Fruit fly (Drosophila melanogaster) whole organism, embryonic: Measurements from ENCODE around the gene Pmm2.

ENCODE experiments used
- B-H1 ChIP-seq: fragments of 200-800 bp; sonication (Bioruptor generic); IDR thresholded peaks from 3 replicates; pipeline ENCODE4 v1.3.6; 2022; ENCODE audit warnings: missing biosample characterization, missing genetic modification characterization
- Bgb ChIP-seq: fragments of 200-800 bp; sonication (Bioruptor generic); IDR thresholded peaks from 2 replicates; pipeline ENCODE4 v1.3.6; 2022; ENCODE audit warnings: missing biosample characterization, missing genetic modification characterization; ENCODE audit not compliant: partially characterized antibody
- CG11560 ChIP-seq: fragments of 200-800 bp; sonication (Bioruptor generic); IDR thresholded peaks from 3 replicates; pipeline ENCODE4 v1.3.6; 2022; ENCODE audit warnings: missing biosample characterization, missing genetic modification characterization
- CG11696 ChIP-seq: fragments of 200-800 bp; sonication (Bioruptor generic); IDR thresholded peaks from 2 replicates; pipeline ENCODE4 v1.3.6; 2022; ENCODE audit warnings: missing biosample characterization, missing genetic modification characterization
- CG15073 ChIP-seq: fragments of 200-800 bp; sonication (Bioruptor generic); optimal IDR thresholded peaks from 2 replicates; lab custom pipeline; 2016; ENCODE audit warnings: missing biosample characterization, missing genetic modification characterization
- CG15269 ChIP-seq: fragments of 200-800 bp; sonication (Bioruptor generic); optimal IDR thresholded peaks from 2 replicates; lab custom pipeline; 2018; ENCODE audit warnings: missing biosample characterization, mild to moderate bottlenecking, missing genetic modification characterization, moderate library complexity
- CG16779 ChIP-seq: fragments of 200-800 bp; sonication (Bioruptor generic); IDR thresholded peaks from 2 replicates; pipeline ENCODE4 v1.3.6; 2022; ENCODE audit warnings: missing biosample characterization, missing genetic modification characterization
- CG17385 ChIP-seq: fragments of 200-800 bp; sonication (Bioruptor generic); optimal IDR thresholded peaks from 3 replicates; lab custom pipeline; 2018; ENCODE audit warnings: missing biosample characterization, mild to moderate bottlenecking, missing genetic modification characterization
- CG30403 ChIP-seq: fragments of 200-800 bp; sonication (Bioruptor generic); optimal IDR thresholded peaks from 3 replicates; lab custom pipeline; 2016; ENCODE audit warnings: missing biosample characterization, missing genetic modification characterization
- CG31365 ChIP-seq: fragments of 200-800 bp; sonication (Bioruptor generic); optimal IDR thresholded peaks from 2 replicates; lab custom pipeline; 2018; ENCODE audit warnings: missing biosample characterization, mild to moderate bottlenecking, missing genetic modification characterization
- CG31441 ChIP-seq: fragments of 200-800 bp; sonication (Bioruptor generic); IDR thresholded peaks from 2 replicates; pipeline ENCODE4 v1.3.6; 2022; ENCODE audit warnings: missing biosample characterization, missing genetic modification characterization
- CG34224 ChIP-seq: fragments of 200-800 bp; sonication (Bioruptor generic); IDR thresholded peaks from 3 replicates; pipeline ENCODE4 v1.3.6; 2022; ENCODE audit warnings: missing biosample characterization, missing genetic modification characterization; ENCODE audit not compliant: partially characterized antibody
- CG34376 ChIP-seq: fragments of 200-800 bp; sonication (Bioruptor generic); optimal IDR thresholded peaks from 2 replicates; lab custom pipeline; 2018; ENCODE audit warnings: missing biosample characterization, mild to moderate bottlenecking, missing genetic modification characterization
- CG3838 ChIP-seq: fragments of 200-800 bp; sonication (Bioruptor generic); optimal IDR thresholded peaks from 3 replicates; lab custom pipeline; 2016; ENCODE audit warnings: missing biosample characterization, missing genetic modification characterization
- CG4424 ChIP-seq: fragments of 200-800 bp; sonication (Bioruptor generic); optimal IDR thresholded peaks from 3 replicates; lab custom pipeline; 2016; ENCODE audit warnings: missing biosample characterization, missing genetic modification characterization
- CG6175 ChIP-seq: fragments of 200-800 bp; sonication (Bioruptor generic); IDR thresholded peaks from 3 replicates; pipeline ENCODE4 v1.3.6; 2022; ENCODE audit warnings: missing biosample characterization, missing genetic modification characterization
- CG8944 ChIP-seq: fragments of 200-800 bp; sonication (Bioruptor generic); optimal IDR thresholded peaks from 3 replicates; lab custom pipeline; 2016; ENCODE audit warnings: missing biosample characterization, missing genetic modification characterization
- CG9215 ChIP-seq: fragments of 200-800 bp; sonication (Bioruptor generic); IDR thresholded peaks from 2 replicates; pipeline ENCODE4 v1.3.6; 2022; ENCODE audit warnings: missing biosample characterization, missing genetic modification characterization
- Dad ChIP-seq: fragments of 200-800 bp; sonication (Bioruptor generic); optimal IDR thresholded peaks from 3 replicates; lab custom pipeline; 2016; ENCODE audit warnings: missing biosample characterization, missing genetic modification characterization
- Dfd ChIP-seq, 2 experiments: fragments of >200 bp; optimal IDR thresholded peaks; 2 replicates each; lab custom pipeline; 2017; ENCODE audit warnings: missing biosample characterization in 2 of 2, missing genetic modification characterization in 2 of 2
- Doc2 ChIP-seq: fragments of 200-800 bp; sonication (Bioruptor generic); IDR thresholded peaks from 2 replicates; pipeline ENCODE4 v1.3.6; 2022; ENCODE audit warnings: missing biosample characterization, missing genetic modification characterization
- Doc3 ChIP-seq: fragments of 200-800 bp; sonication (Bioruptor generic); IDR thresholded peaks from 3 replicates; pipeline ENCODE4 v1.3.6; 2022; ENCODE audit warnings: missing biosample characterization, missing genetic modification characterization; ENCODE audit not compliant: partially characterized antibody
- ERR ChIP-seq: fragments of 200-800 bp; sonication (Bioruptor generic); optimal IDR thresholded peaks from 2 replicates; lab custom pipeline; 2016; ENCODE audit warnings: missing biosample characterization, missing genetic modification characterization
- Eip74EF ChIP-seq, 2 experiments: fragments of 200-800 bp in 1 of 2; fragments of >200 bp in 1 of 2; sonication (Bioruptor generic) in 1 of 2; optimal IDR thresholded peaks; 2 replicates each; lab custom pipeline; 2017 to 2019; ENCODE audit warnings: missing biosample characterization in 2 of 2, missing genetic modification characterization in 2 of 2, mild to moderate bottlenecking in 1 of 2, moderate library complexity in 1 of 2
- Hand ChIP-seq: fragments of 200-800 bp; sonication (Bioruptor generic); optimal IDR thresholded peaks from 2 replicates; lab custom pipeline; 2017; ENCODE audit warnings: mild to moderate bottlenecking, missing biosample characterization, missing genetic modification reagents, missing genetic modification characterization
- Hmr ChIP-seq: fragments of 200-800 bp; sonication (Bioruptor generic); optimal IDR thresholded peaks from 3 replicates; lab custom pipeline; 2017; ENCODE audit warnings: mild to moderate bottlenecking, missing biosample characterization, missing genetic modification reagents, missing genetic modification characterization
- Hr51 ChIP-seq, 2 experiments: fragments of 200-800 bp; sonication (Bioruptor generic); optimal IDR thresholded peaks; 2 replicates in 1 of 2; 3 replicates in 1 of 2; lab custom pipeline; 2016 to 2018; ENCODE audit warnings: missing biosample characterization in 2 of 2, missing genetic modification characterization in 2 of 2, mild to moderate bottlenecking in 1 of 2, moderate library complexity in 1 of 2
- Hr78 ChIP-seq, 2 experiments: fragments of 200-800 bp in 1 of 2; fragments of >200 bp in 1 of 2; sonication (Bioruptor generic) in 1 of 2; optimal IDR thresholded peaks; 2 replicates each; lab custom pipeline; 2017 to 2019; ENCODE audit warnings: missing biosample characterization in 2 of 2, missing genetic modification characterization in 2 of 2, mild to moderate bottlenecking in 1 of 2, moderate library complexity in 1 of 2
- Meics ChIP-seq: fragments of 200-800 bp; sonication (Bioruptor generic); optimal IDR thresholded peaks from 2 replicates; lab custom pipeline; 2017; ENCODE audit warnings: missing biosample characterization, mild to moderate bottlenecking, missing genetic modification characterization
- Poxn ChIP-seq: fragments of 200-800 bp; sonication (Bioruptor generic); IDR thresholded peaks from 2 replicates; pipeline ENCODE4 v1.3.6; 2022; ENCODE audit warnings: missing biosample characterization, missing genetic modification characterization
- Scr ChIP-seq: fragments of 200-800 bp; sonication (Bioruptor generic); IDR thresholded peaks from 2 replicates; pipeline ENCODE4 v1.3.6; 2022; ENCODE audit warnings: missing biosample characterization, missing genetic modification characterization; ENCODE audit not compliant: partially characterized antibody
- TFAM ChIP-seq: fragments of 200-800 bp; sonication (Bioruptor generic); optimal IDR thresholded peaks from 2 replicates; lab custom pipeline; 2017; ENCODE audit warnings: missing biosample characterization, missing genetic modification characterization, inconsistent platforms
- ase ChIP-seq: fragments of 200-800 bp; sonication (Bioruptor generic); IDR thresholded peaks from 3 replicates; pipeline ENCODE4 v1.3.6; 2022; ENCODE audit warnings: missing biosample characterization, missing genetic modification characterization
- dpn ChIP-seq, 2 experiments: fragments of 200-800 bp; sonication (Bioruptor generic); optimal IDR thresholded peaks; 3 replicates each; lab custom pipeline; 2016; ENCODE audit warnings: missing biosample characterization in 2 of 2, missing genetic modification characterization in 2 of 2
- en ChIP-seq: fragments of 200-800 bp; sonication (Bioruptor generic); optimal IDR thresholded peaks from 2 replicates; lab custom pipeline; 2016; ENCODE audit warnings: missing biosample characterization, missing genetic modification characterization
- esg ChIP-seq: fragments of 200-800 bp; sonication (Bioruptor generic); conservative IDR thresholded peaks from 2 replicates; pipeline ENCODE4 v1.3.6; 2022; ENCODE audit warnings: missing biosample characterization, missing genetic modification characterization
- fd3F ChIP-seq: fragments of 200-800 bp; sonication (Bioruptor generic); optimal IDR thresholded peaks from 2 replicates; lab custom pipeline; 2018; ENCODE audit warnings: missing biosample characterization, mild to moderate bottlenecking, missing genetic modification characterization, moderate library complexity
- ham ChIP-seq: fragments of 200-800 bp; sonication (Bioruptor generic); IDR thresholded peaks from 2 replicates; pipeline ENCODE4 v1.3.6; 2022; ENCODE audit warnings: missing biosample characterization, missing genetic modification characterization
- hb ChIP-seq: fragments of 200-800 bp; sonication (Bioruptor generic); IDR thresholded peaks from 3 replicates; pipeline ENCODE4 v1.3.6; 2022; ENCODE audit warnings: missing biosample characterization, missing genetic modification characterization; ENCODE audit not compliant: partially characterized antibody
- repo ChIP-seq: fragments of 200-800 bp; sonication (Bioruptor generic); optimal IDR thresholded peaks from 2 replicates; lab custom pipeline; 2016; ENCODE audit warnings: missing biosample characterization, missing genetic modification characterization
- schlank ChIP-seq: fragments of 200-800 bp; sonication (Bioruptor generic); optimal IDR thresholded peaks from 2 replicates; lab custom pipeline; 2018; ENCODE audit warnings: missing biosample characterization, mild to moderate bottlenecking, missing genetic modification characterization
- sd ChIP-seq: fragments of 200-800 bp; sonication (Bioruptor generic); optimal IDR thresholded peaks from 3 replicates; lab custom pipeline; 2018; ENCODE audit warnings: missing biosample characterization, mild to moderate bottlenecking, missing genetic modification characterization, moderate library complexity
- sisA ChIP-seq: fragments of 200-800 bp; sonication (Bioruptor generic); IDR thresholded peaks from 2 replicates; pipeline ENCODE4 v1.3.6; 2022; ENCODE audit warnings: missing biosample characterization, missing genetic modification characterization
- slp2 ChIP-seq: fragments of 200-800 bp; sonication (Bioruptor generic); optimal IDR thresholded peaks from 2 replicates; lab custom pipeline; 2016; ENCODE audit warnings: missing biosample characterization, missing genetic modification characterization
- sqz ChIP-seq: fragments of 200-800 bp; sonication (Bioruptor generic); optimal IDR thresholded peaks from 3 replicates; lab custom pipeline; 2018; ENCODE audit warnings: missing biosample characterization, mild to moderate bottlenecking, missing genetic modification characterization
- sr ChIP-seq: fragments of 200-800 bp; sonication (Bioruptor generic); IDR thresholded peaks from 3 replicates; pipeline ENCODE4 v1.3.6; 2022; ENCODE audit warnings: missing biosample characterization, missing genetic modification characterization
- tin ChIP-seq: fragments of 200-800 bp; sonication (Bioruptor generic); optimal IDR thresholded peaks from 3 replicates; lab custom pipeline; 2016; ENCODE audit warnings: missing biosample characterization, missing genetic modification characterization
- unpg ChIP-seq: fragments of 200-800 bp; sonication (Bioruptor generic); optimal IDR thresholded peaks from 3 replicates; lab custom pipeline; 2018; ENCODE audit warnings: missing biosample characterization, mild to moderate bottlenecking, missing genetic modification characterization, moderate library complexity
- vfl ChIP-seq: fragments of 200-800 bp; sonication (Bioruptor generic); optimal IDR thresholded peaks from 2 replicates; lab custom pipeline; 2016; ENCODE audit warnings: missing biosample characterization, missing genetic modification characterization
- vvl ChIP-seq: fragments of 200-800 bp; sonication (Bioruptor generic); IDR thresholded peaks from 2 replicates; pipeline ENCODE4 v1.3.6; 2022; ENCODE audit warnings: missing biosample characterization, missing genetic modification characterization

Gene Pmm2

DNA sequence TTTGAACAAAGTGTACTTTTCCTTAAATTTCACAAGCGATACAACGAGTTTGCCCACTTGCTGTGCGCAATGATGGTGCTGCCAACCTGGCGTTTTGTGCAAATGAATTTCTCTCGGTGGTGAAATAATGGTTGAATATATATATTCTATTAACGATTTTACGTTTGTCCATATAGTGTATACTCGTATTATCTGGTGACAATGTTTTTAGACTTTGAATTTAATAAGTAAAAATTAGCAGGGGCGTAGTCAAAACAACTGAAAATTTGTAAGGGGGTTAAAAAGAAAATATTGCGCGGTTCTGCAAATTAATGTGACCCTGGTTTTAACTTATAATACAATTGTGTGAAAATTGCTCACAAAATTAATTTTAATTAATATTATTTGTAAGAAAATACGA, 10.4 kb upstream of the Pmm2 start, which contains the start of the genes ver and Gcn5 (continued):
- TF ChIP-seq sisA (GFP tag; lab: Robert Waterston, UW), result peak; percentile 92
- peak; percentile 79 for TF ChIP-seq CG8944 (GFP tag; lab: Kevin White, UChicago)
- peak; percentile 86 for TF ChIP-seq sqz
- peak; percentile 93 for TF ChIP-seq B-H1
- peak; percentile 90 for TF ChIP-seq unpg
- peak; percentile 86 for TF ChIP-seq tin (GFP tag; lab: Kevin White, UChicago)
- peak; percentile 88 for TF ChIP-seq CG17385 (GFP tag; lab: Kevin White, UChicago)
- peak; percentile 93 for TF ChIP-seq CG30403 (GFP tag; lab: Kevin White, UChicago)
- TF ChIP-seq CG9215 (GFP tag; lab: Robert Waterston, UW), result peak; percentile 85
- peak; percentile 92 for TF ChIP-seq fd3F (GFP tag; lab: Kevin White, UChicago)
- TF ChIP-seq ERR (GFP tag; lab: Kevin White, UChicago), result no peak
- peak in 1 of 2 experiments; percentile 81 for TF ChIP-seq Eip74EF (GFP tag; optimal IDR thresholded peaks at IDR 0.05; lab: Kevin White, UChicago)
- no peak for TF ChIP-seq Dfd (GFP tag; optimal IDR thresholded peaks at IDR 0.05; lab: Kevin White, UChicago)
- TF ChIP-seq CG4424 (GFP tag; lab: Kevin White, UChicago), result peak; percentile 90
- peak; percentile 53 for TF ChIP-seq TFAM
- TF ChIP-seq Scr, result no peak
- TF ChIP-seq CG15269, result peak; percentile 95
- peak; percentile 73 for TF ChIP-seq schlank (tag; lab: Kevin White, UChicago)
- TF ChIP-seq vvl (GFP tag; lab: Robert Waterston, UW), result peak; percentile 97
- TF ChIP-seq en (GFP tag; lab: Kevin White, UChicago), result peak; percentile 7
- TF ChIP-seq CG3838 (GFP tag; lab: Kevin White, UChicago), result peak; percentile 70
- TF ChIP-seq hb, result no peak
- TF ChIP-seq Dad (GFP tag; lab: Kevin White, UChicago), result peak; percentile 81
- TF ChIP-seq Meics (GFP tag; lab: Kevin White, UChicago), result peak; percentile 93
- peak; percentile 66 for TF ChIP-seq slp2 (GFP tag; lab: Kevin White, UChicago)
- peak; percentile 62 for TF ChIP-seq CG34376
- TF ChIP-seq vfl (GFP tag; lab: Kevin White, UChicago), result peak; percentile 82
- TF ChIP-seq Hr51 (GFP tag; optimal IDR thresholded peaks at IDR 0.05; lab: Kevin White, UChicago), result peak; percentile 81 to 94
- TF ChIP-seq CG11696 (GFP tag; lab: Robert Waterston, UW), result peak; percentile 85
- TF ChIP-seq ham, result peak; percentile 78
- peak; percentile 49 for TF ChIP-seq repo (GFP tag; lab: Kevin White, UChicago)
- no peak for TF ChIP-seq Hr78 (GFP tag; optimal IDR thresholded peaks at IDR 0.05; lab: Kevin White, UChicago)
- TF ChIP-seq Hand, result peak; percentile 70
- peak; percentile 20 for TF ChIP-seq CG15073 (GFP tag; lab: Kevin White, UChicago)
- TF ChIP-seq sd, result no peak
- peak; percentile 89 for TF ChIP-seq esg (GFP tag; lab: Robert Waterston, UW)
- peak; percentile 78; the same call in 1 of the 2 replicates for TF ChIP-seq Poxn (GFP tag; lab: Robert Waterston, UW)
- no peak for TF ChIP-seq Doc3 (GFP tag; lab: Robert Waterston, UW)
- TF ChIP-seq CG16779 (GFP tag; lab: Robert Waterston, UW), result peak; percentile 82; the same call in 1 of the 2 replicates
- TF ChIP-seq ase (GFP tag; lab: Robert Waterston, UW), result peak; percentile 91
- TF ChIP-seq sr (GFP tag; lab: Robert Waterston, UW), result peak; percentile 75; the same call in 2 of the 3 replicates
- peak; percentile 78 for TF ChIP-seq CG6175 (GFP tag; lab: Robert Waterston, UW)
- peak; percentile 85 to 90 for TF ChIP-seq dpn (GFP tag; optimal IDR thresholded peaks at IDR 0.05; lab: Kevin White, UChicago)
- TF ChIP-seq Bgb, result no peak
- TF ChIP-seq Hmr (GFP tag; lab: Kevin White, UChicago), result peak; percentile 92
- TF ChIP-seq CG31441 (GFP tag; lab: Robert Waterston, UW), result peak; percentile 95
- peak; percentile 78; the same call in 2 of the 3 replicates for TF ChIP-seq CG11560 (tag; lab: Robert Waterston, UW)
- peak; percentile 24; the same call in 1 of the 3 replicates for TF ChIP-seq CG34224 (GFP tag; lab: Robert Waterston, UW)
- TF ChIP-seq Doc2 (GFP tag; lab: Robert Waterston, UW), result peak; percentile 53; the same call in 1 of the 2 replicates
- TF ChIP-seq CG31365 (tag; lab: Kevin White, UChicago), result peak; percentile 65
